Worm (Caenorhabditis elegans) whole organism, young adult: ENCODE results near the gene sym-4.

Source experiments
- B0019.2 ChIP-seq: fragments of 200-800 bp; sonication (Bioruptor generic); conservative IDR thresholded peaks from 2 replicates; pipeline ENCODE4 v1.3.6; 2022; ENCODE audit warnings: missing genetic modification reagents, missing genetic modification characterization, missing compliant biosample characterization
- B0261.1 ChIP-seq: sonication (generic microtip); optimal IDR thresholded peaks from 2 replicates; lab custom pipeline; 2016; ENCODE audit warnings: mild to moderate bottlenecking, missing genetic modification characterization, moderate library complexity, missing compliant biosample characterization
- C17E4.6 ChIP-seq: fragments of 200-800 bp; sonication (Bioruptor generic); IDR thresholded peaks from 2 replicates; pipeline ENCODE4 v1.3.6; 2022; ENCODE audit warnings: missing genetic modification reagents, missing genetic modification characterization, missing compliant biosample characterization
- F23B12.7 ChIP-seq: sonication (generic microtip); optimal IDR thresholded peaks from 2 replicates; lab custom pipeline; 2017; ENCODE audit warnings: missing genetic modification characterization, mild to moderate bottlenecking, missing compliant biosample characterization, antibody characterized with exemption, moderate library complexity; ENCODE audit not compliant: insufficient read depth
- F33H1.4 ChIP-seq: fragments of 200-800 bp; sonication (Bioruptor generic); IDR thresholded peaks from 2 replicates; pipeline ENCODE4 v1.3.6; 2022; ENCODE audit warnings: missing genetic modification reagents, missing genetic modification characterization, missing compliant biosample characterization
- F37B4.10 ChIP-seq: fragments of 200-800 bp; sonication (Bioruptor generic); IDR thresholded peaks from 2 replicates; pipeline ENCODE4 v1.3.6; 2022; ENCODE audit warnings: missing genetic modification characterization, missing compliant biosample characterization
- F39B2.1 ChIP-seq: fragments of 200-800 bp; sonication (Bioruptor generic); IDR thresholded peaks from 2 replicates; pipeline ENCODE4 v1.3.6; 2022; ENCODE audit warnings: missing genetic modification reagents, missing genetic modification characterization, missing compliant biosample characterization
- F52B5.7 ChIP-seq: sonication (generic microtip); optimal IDR thresholded peaks from 2 replicates; lab custom pipeline; 2016; ENCODE audit warnings: mild to moderate bottlenecking, missing genetic modification characterization, missing compliant biosample characterization
- F55B11.4 ChIP-seq: sonication (generic microtip); optimal IDR thresholded peaks from 2 replicates; lab custom pipeline; 2016; ENCODE audit warnings: missing compliant biosample characterization, missing genetic modification characterization, borderline replicate concordance; ENCODE audit not compliant: insufficient read depth
- F57A8.1 ChIP-seq: fragments of 200-800 bp; sonication (Bioruptor generic); optimal IDR thresholded peaks from 2 replicates; lab custom pipeline; 2018; ENCODE audit warnings: mild to moderate bottlenecking, missing genetic modification characterization, moderate library complexity, missing compliant biosample characterization
- T26A5.8 ChIP-seq: sonication (generic microtip); optimal IDR thresholded peaks from 2 replicates; lab custom pipeline; 2016; ENCODE audit warnings: missing genetic modification characterization, missing compliant biosample characterization
- Y56A3A.18 ChIP-seq: fragments of 200-800 bp; sonication (Bioruptor generic); IDR thresholded peaks from 2 replicates; pipeline ENCODE4 v1.3.6; 2022; ENCODE audit warnings: missing genetic modification reagents, missing genetic modification characterization, missing compliant biosample characterization
- Y67H2A.10 ChIP-seq: fragments of 200-800 bp; sonication (Bioruptor generic); conservative IDR thresholded peaks from 2 replicates; pipeline ENCODE4 v1.3.6; 2022; ENCODE audit warnings: missing genetic modification reagents, missing genetic modification characterization, missing compliant biosample characterization
- ama-1 ChIP-seq, 3 experiments: fragments of 150-350 bp in 1 of 3; sonication (generic microtip) in 2 of 3; optimal IDR thresholded peaks; 2 replicates each; lab custom pipeline; 2014 to 2018; ENCODE audit warnings: missing biosample characterization in 2 of 3, missing genetic modification characterization in 2 of 3, missing genetic modification reagents in 2 of 3
- aptf-3 ChIP-seq: fragments of 200-800 bp; sonication (Bioruptor generic); IDR thresholded peaks from 2 replicates; pipeline ENCODE4 v1.3.6; 2022; ENCODE audit warnings: missing genetic modification characterization, missing compliant biosample characterization
- atf-7 ChIP-seq: sonication (generic microtip); optimal IDR thresholded peaks from 2 replicates; lab custom pipeline; 2017; ENCODE audit warnings: mild to moderate bottlenecking, missing genetic modification characterization, missing compliant biosample characterization
- attf-3 ChIP-seq: fragments of 200-800 bp; sonication (Bioruptor generic); conservative IDR thresholded peaks from 2 replicates; pipeline ENCODE4 v1.3.6; 2022; ENCODE audit warnings: missing genetic modification reagents, missing genetic modification characterization, missing compliant biosample characterization
- attf-6 ChIP-seq: fragments of 200-800 bp; sonication (Bioruptor generic); IDR thresholded peaks from 2 replicates; pipeline ENCODE4 v1.3.6; 2022; ENCODE audit warnings: missing genetic modification reagents, missing genetic modification characterization, missing compliant biosample characterization
- bed-2 ChIP-seq: fragments of 200-800 bp; sonication (Bioruptor generic); IDR thresholded peaks from 2 replicates; pipeline ENCODE4 v1.3.6; 2022; ENCODE audit warnings: missing genetic modification reagents, missing genetic modification characterization, missing compliant biosample characterization
- chd-7 ChIP-seq: sonication (generic microtip); optimal IDR thresholded peaks from 2 replicates; lab custom pipeline; 2016; ENCODE audit warnings: mild to moderate bottlenecking, missing genetic modification characterization, moderate library complexity, missing compliant biosample characterization
- dox-1 ChIP-seq: fragments of 200-800 bp; sonication (Bioruptor generic); IDR thresholded peaks from 2 replicates; pipeline ENCODE4 v1.3.6; 2022; ENCODE audit warnings: missing genetic modification reagents, missing genetic modification characterization, missing compliant biosample characterization
- fkh-3 ChIP-seq: sonication (generic microtip); optimal IDR thresholded peaks from 2 replicates; lab custom pipeline; 2016; ENCODE audit warnings: mild to moderate bottlenecking, missing genetic modification characterization, missing compliant biosample characterization
- hlh-12 ChIP-seq: sonication (generic microtip); optimal IDR thresholded peaks from 2 replicates; lab custom pipeline; 2016; ENCODE audit warnings: missing genetic modification characterization, missing compliant biosample characterization
- hsf-1 ChIP-seq: fragments of 200-800 bp; sonication (Bioruptor generic); IDR thresholded peaks from 2 replicates; pipeline ENCODE4 v1.3.6; 2022; ENCODE audit warnings: missing genetic modification reagents, missing genetic modification characterization, missing compliant biosample characterization
- lin-26 ChIP-seq: fragments of 200-800 bp; sonication (Bioruptor generic); IDR thresholded peaks from 2 replicates; pipeline ENCODE4 v1.3.6; 2022; ENCODE audit warnings: missing genetic modification reagents, missing genetic modification characterization, missing compliant biosample characterization
- lin-54 ChIP-seq: fragments of 200-800 bp; sonication (Bioruptor generic); optimal IDR thresholded peaks from 2 replicates; lab custom pipeline; 2018; ENCODE audit warnings: mild to moderate bottlenecking, missing genetic modification characterization, missing compliant biosample characterization
- madf-6 ChIP-seq: fragments of 200-800 bp; sonication (Bioruptor generic); IDR thresholded peaks from 2 replicates; pipeline ENCODE4 v1.3.6; 2022; ENCODE audit warnings: missing genetic modification reagents, missing genetic modification characterization, missing compliant biosample characterization
- madf-8 ChIP-seq: fragments of 200-800 bp; sonication (Bioruptor generic); conservative IDR thresholded peaks from 2 replicates; pipeline ENCODE4 v1.3.6; 2022; ENCODE audit warnings: missing genetic modification reagents, missing genetic modification characterization, missing compliant biosample characterization
- mel-28 ChIP-seq: sonication (generic microtip); optimal IDR thresholded peaks from 2 replicates; lab custom pipeline; 2016; ENCODE audit warnings: borderline replicate concordance, mild to moderate bottlenecking, missing genetic modification characterization, missing compliant biosample characterization
- nfya-2 ChIP-seq: fragments of 200-800 bp; sonication (Bioruptor generic); IDR thresholded peaks from 2 replicates; pipeline ENCODE4 v1.3.6; 2022; ENCODE audit warnings: missing genetic modification reagents, missing genetic modification characterization, missing compliant biosample characterization
- nhr-120 ChIP-seq: fragments of 200-800 bp; sonication (Bioruptor generic); IDR thresholded peaks from 2 replicates; pipeline ENCODE4 v1.3.6; 2022; ENCODE audit warnings: missing genetic modification characterization, missing compliant biosample characterization
- nhr-27 ChIP-seq: fragments of 200-800 bp; sonication (Bioruptor generic); optimal IDR thresholded peaks from 2 replicates; lab custom pipeline; 2018; ENCODE audit warnings: mild to moderate bottlenecking, missing genetic modification characterization, moderate library complexity, missing compliant biosample characterization
- pbrm-1 ChIP-seq: fragments of 200-800 bp; sonication (Bioruptor generic); IDR thresholded peaks from 2 replicates; pipeline ENCODE4 v1.3.6; 2022; ENCODE audit warnings: missing genetic modification reagents, missing genetic modification characterization, missing compliant biosample characterization
- rcor-1 ChIP-seq: fragments of 200-800 bp; sonication (Bioruptor generic); IDR thresholded peaks from 2 replicates; pipeline ENCODE4 v1.3.6; 2022; ENCODE audit warnings: missing genetic modification reagents, missing genetic modification characterization, missing compliant biosample characterization
- rpc-1 ChIP-seq, 2 experiments: fragments of 150-350 bp in 1 of 2; sonication (generic microtip) in 1 of 2; optimal IDR thresholded peaks; 2 replicates each; lab custom pipeline; 2014 to 2018; ENCODE audit warnings: missing biosample characterization in 1 of 2, missing genetic modification characterization in 1 of 2, missing genetic modification reagents in 1 of 2, missing genotype in 1 of 2
- sdz-38 ChIP-seq: sonication (generic microtip); optimal IDR thresholded peaks from 2 replicates; lab custom pipeline; 2016; ENCODE audit warnings: missing genotype, missing genetic modification characterization, missing compliant biosample characterization
- sea-2 ChIP-seq: fragments of 200-800 bp; sonication (Bioruptor generic); IDR thresholded peaks from 2 replicates; pipeline ENCODE4 v1.3.6; 2022; ENCODE audit warnings: missing genetic modification characterization, missing compliant biosample characterization
- snpc-1.1 ChIP-seq: sonication (generic microtip); optimal IDR thresholded peaks from 2 replicates; lab custom pipeline; 2017; ENCODE audit warnings: missing genetic modification characterization, mild to moderate bottlenecking, missing compliant biosample characterization, antibody characterized with exemption, moderate library complexity, missing genotype, missing genetic modification reagents; ENCODE audit not compliant: insufficient read depth
- snpc-1.3 ChIP-seq: sonication (generic microtip); optimal IDR thresholded peaks from 2 replicates; lab custom pipeline; 2017; ENCODE audit warnings: missing genetic modification characterization, mild to moderate bottlenecking, missing compliant biosample characterization, antibody characterized with exemption, moderate library complexity, missing genotype, missing genetic modification reagents; ENCODE audit not compliant: insufficient read depth
- snpc-3.4 ChIP-seq: sonication (generic microtip); optimal IDR thresholded peaks from 2 replicates; lab custom pipeline; 2017; ENCODE audit warnings: missing genetic modification characterization, mild to moderate bottlenecking, missing compliant biosample characterization, antibody characterized with exemption, moderate library complexity, missing genotype, missing genetic modification reagents
- snpc-4 ChIP-seq, 5 experiments: fragments of 150-350 bp in 1 of 5; sonication (generic microtip) in 4 of 5; optimal IDR thresholded peaks; 2 replicates each; lab custom pipeline; 2014 to 2018; ENCODE audit warnings: missing genetic modification characterization in 5 of 5, missing biosample characterization in 3 of 5, antibody characterized with exemption in 2 of 5, mild to moderate bottlenecking in 2 of 5, missing compliant biosample characterization in 2 of 5, missing genotype in 2 of 5, moderate library complexity in 2 of 5, missing genetic modification reagents in 1 of 5
- tbp1 ChIP-seq: fragments of 200-800 bp; sonication (Bioruptor generic); optimal IDR thresholded peaks from 2 replicates; lab custom pipeline; 2018; ENCODE audit warnings: mild to moderate bottlenecking, missing genetic modification characterization, missing compliant biosample characterization
- tbx-9 ChIP-seq: sonication (generic microtip); optimal IDR thresholded peaks from 2 replicates; lab custom pipeline; 2016; ENCODE audit warnings: borderline replicate concordance, missing genetic modification characterization, inconsistent platforms, missing compliant biosample characterization
- unc-62 ChIP-seq: fragments of 150-350 bp; optimal IDR thresholded peaks from 2 replicates; lab custom pipeline; 2014; ENCODE audit warnings: missing biosample characterization, missing genetic modification reagents, missing genetic modification characterization
- ztf-18 ChIP-seq: sonication (generic microtip); optimal IDR thresholded peaks from 2 replicates; lab custom pipeline; 2016; ENCODE audit warnings: missing genotype, mild to moderate bottlenecking, missing genetic modification characterization, missing compliant biosample characterization
- ztf-25 ChIP-seq: fragments of 200-800 bp; sonication (Bioruptor generic); IDR thresholded peaks from 2 replicates; pipeline ENCODE4 v1.3.6; 2022; ENCODE audit warnings: missing genetic modification reagents, missing genetic modification characterization, missing compliant biosample characterization
- ztf-3 ChIP-seq: fragments of 200-800 bp; sonication (Bioruptor generic); optimal IDR thresholded peaks from 2 replicates; lab custom pipeline; 2018; ENCODE audit warnings: mild to moderate bottlenecking, missing genetic modification characterization, missing compliant biosample characterization

Gene sym-4

ce11 chrX:14134883-14135282 is 34.5 kb downstream of the sym-4 start:
- TF ChIP-seq dox-1 (GFP tag; lab: Robert Waterston, UW) (peak; percentile 62), madf-8 (GFP tag; lab: Robert Waterston, UW) (no peak), ztf-3 (no peak), lin-54 (no peak), T26A5.8 (tag; lab: Kevin White, UChicago) (no peak), atf-7 (tag; lab: Kevin White, UChicago) (no peak), lin-26 (GFP tag; lab: Robert Waterston, UW) (peak; percentile 81), ztf-18 (no peak), B0019.2 (GFP tag; lab: Robert Waterston, UW) (no peak), F33H1.4 (GFP tag; lab: Robert Waterston, UW) (no peak), ztf-25 (GFP tag; lab: Robert Waterston, UW) (0 out of 2 replicates have a peak, but pooled peaks have one; percentile 37), snpc-4 (GFP tag; optimal IDR thresholded peaks at IDR 0.05; lab: Kevin White, UChicago) (no peak), snpc-4 (tag; optimal IDR thresholded peaks at IDR 0.05; lab: Kevin White, UChicago) (peak in 2 of 4 experiments; percentile 12 to 57), nhr-120 (GFP tag; lab: Robert Waterston, UW) (no peak), madf-6 (GFP tag; lab: Robert Waterston, UW) (0 out of 2 replicates have a peak, but pooled peaks have one; percentile 39), pbrm-1 (GFP tag; lab: Robert Waterston, UW) (peak; percentile 83), chd-7 (tag; lab: Kevin White, UChicago) (no peak), sea-2 (GFP tag; lab: Robert Waterston, UW) (no peak), F37B4.10 (GFP tag; lab: Robert Waterston, UW) (no peak), Y56A3A.18 (GFP tag; lab: Robert Waterston, UW) (0 out of 2 replicates have a peak, but pooled peaks have one; percentile 64), aptf-3 (0 out of 2 replicates have a peak, but pooled peaks have one; percentile 30), bed-2 (no peak), F52B5.7 (no peak), snpc-3.4 (tag; lab: Kevin White, UChicago) (peak; percentile 7), rpc-1 (optimal IDR thresholded peaks at IDR 0.05; lab: Kevin White, UChicago) (peak; percentile 81), rpc-1 (tag; optimal IDR thresholded peaks at IDR 0.05; lab: Kevin White, UChicago) (peak; percentile 76), F57A8.1 (no peak), tbp1 (peak; percentile 92), nfya-2 (GFP tag; lab: Robert Waterston, UW) (no peak), hlh-12 (tag; lab: Kevin White, UChicago) (no peak), sdz-38 (tag; lab: Kevin White, UChicago) (no peak), unc-62 (GFP tag; lab: Kevin White, UChicago) (no peak), F55B11.4 (no peak), snpc-1.1 (tag; lab: Kevin White, UChicago) (no peak), F39B2.1 (GFP tag; lab: Robert Waterston, UW) (no peak), attf-3 (GFP tag; lab: Robert Waterston, UW) (no peak), mel-28 (tag; lab: Kevin White, UChicago) (no peak), C17E4.6 (GFP tag; lab: Robert Waterston, UW) (no peak), F23B12.7 (peak; percentile 56), attf-6 (0 out of 2 replicates have a peak, but pooled peaks have one; percentile 50), snpc-1.3 (tag; lab: Kevin White, UChicago) (no peak), tbx-9 (tag; lab: Kevin White, UChicago) (no peak), rcor-1 (GFP tag; lab: Robert Waterston, UW) (peak; percentile 22; the same call in 1 of the 2 replicates), nhr-27 (no peak), Y67H2A.10 (GFP tag; lab: Robert Waterston, UW) (no peak), B0261.1 (tag; lab: Kevin White, UChicago) (peak; percentile 69), hsf-1 (GFP tag; lab: Robert Waterston, UW) (no peak), fkh-3 (tag; lab: Kevin White, UChicago) (no peak), ama-1 (optimal IDR thresholded peaks at IDR 0.05; lab: Kevin White, UChicago) (no peak), ama-1 (GFP tag; optimal IDR thresholded peaks at IDR 0.05; lab: Kevin White, UChicago) (no peak)
